Worm (Caenorhabditis elegans) whole organism, mixed stage, embryonic: ENCODE data around the gene mip-2.

ENCODE experiments used
- M03D4.4 ChIP-seq: sonication (generic microtip); optimal IDR thresholded peaks from 2 replicates; lab custom pipeline; 2017; ENCODE audit warnings: mild to moderate bottlenecking, missing genetic modification characterization, missing compliant biosample characterization
- bed-3 ChIP-seq: fragments of 200-800 bp; sonication (Bioruptor generic); optimal IDR thresholded peaks from 3 replicates; lab custom pipeline; 2018; ENCODE audit warnings: mild to moderate bottlenecking, missing genetic modification characterization, moderate library complexity, missing compliant biosample characterization
- ceh-39 ChIP-seq: fragments of 150-350 bp; optimal IDR thresholded peaks from 2 replicates; lab custom pipeline; 2014; ENCODE audit warnings: missing biosample characterization, missing genetic modification characterization
- ceh-43 ChIP-seq: fragments of 200-800 bp; sonication (Bioruptor generic); optimal IDR thresholded peaks from 2 replicates; lab custom pipeline; 2018; ENCODE audit warnings: mild to moderate bottlenecking, missing genetic modification characterization, moderate library complexity, missing compliant biosample characterization
- ceh-83 ChIP-seq: fragments of 200-800 bp; sonication (Bioruptor generic); optimal IDR thresholded peaks from 2 replicates; lab custom pipeline; 2018; ENCODE audit warnings: mild to moderate bottlenecking, missing genetic modification characterization, missing compliant biosample characterization
- ces-1 ChIP-seq: fragments of 150-350 bp; optimal IDR thresholded peaks from 2 replicates; lab custom pipeline; 2014; ENCODE audit warnings: missing biosample characterization, missing genetic modification reagents, missing genetic modification characterization
- drap-1 ChIP-seq: fragments of 200-800 bp; sonication (Bioruptor generic); optimal IDR thresholded peaks from 3 replicates; lab custom pipeline; 2018; ENCODE audit warnings: mild to moderate bottlenecking, missing genetic modification characterization, missing compliant biosample characterization
- elt-1 ChIP-seq: sonication (generic microtip); optimal IDR thresholded peaks from 2 replicates; lab custom pipeline; 2017; ENCODE audit warnings: missing genetic modification characterization, mild to moderate bottlenecking, missing compliant biosample characterization, antibody characterized with exemption, moderate library complexity, borderline replicate concordance; ENCODE audit not compliant: insufficient read depth
- elt-3 ChIP-seq: fragments of 150-350 bp; optimal IDR thresholded peaks from 2 replicates; lab custom pipeline; 2014; ENCODE audit warnings: missing biosample characterization, missing genetic modification characterization
- ham-2 ChIP-seq: fragments of 200-800 bp; sonication (Bioruptor generic); optimal IDR thresholded peaks from 2 replicates; lab custom pipeline; 2018; ENCODE audit warnings: mild to moderate bottlenecking, missing genetic modification characterization, missing compliant biosample characterization
- hlh-1 ChIP-seq: fragments of 150-350 bp; optimal IDR thresholded peaks from 2 replicates; lab custom pipeline; 2014; ENCODE audit warnings: missing biosample characterization, missing genetic modification reagents, missing genetic modification characterization
- lin-13 ChIP-seq: fragments of 150-350 bp; optimal IDR thresholded peaks from 2 replicates; lab custom pipeline; 2014; ENCODE audit warnings: missing biosample characterization, missing genetic modification characterization
- lin-32 ChIP-seq: fragments of 200-800 bp; sonication (Bioruptor generic); optimal IDR thresholded peaks from 2 replicates; lab custom pipeline; 2018; ENCODE audit warnings: mild to moderate bottlenecking, missing genetic modification characterization, missing compliant biosample characterization
- lsy-2 ChIP-seq: fragments of 150-350 bp; optimal IDR thresholded peaks from 2 replicates; lab custom pipeline; 2014; ENCODE audit warnings: missing biosample characterization, missing genetic modification characterization
- mab-5 ChIP-seq: fragments of 150-350 bp; optimal IDR thresholded peaks from 2 replicates; lab custom pipeline; 2014; ENCODE audit warnings: missing biosample characterization, missing genetic modification characterization
- mep-1 ChIP-seq: fragments of 150-350 bp; optimal IDR thresholded peaks from 2 replicates; lab custom pipeline; 2017; ENCODE audit warnings: missing biosample characterization, missing genetic modification reagents, missing genetic modification characterization, inconsistent platforms
- mls-2 ChIP-seq: sonication (generic microtip); optimal IDR thresholded peaks from 2 replicates; lab custom pipeline; 2016; ENCODE audit warnings: mild to moderate bottlenecking, missing genetic modification characterization, moderate library complexity, missing compliant biosample characterization
- nhr-12 ChIP-seq: fragments of 150-350 bp; optimal IDR thresholded peaks from 2 replicates; lab custom pipeline; 2014; ENCODE audit warnings: missing biosample characterization, missing genetic modification characterization
- nhr-2 ChIP-seq: fragments of 150-350 bp; optimal IDR thresholded peaks from 2 replicates; lab custom pipeline; 2014; ENCODE audit warnings: missing biosample characterization, missing genetic modification characterization
- nhr-237 ChIP-seq: fragments of 150-350 bp; optimal IDR thresholded peaks from 2 replicates; lab custom pipeline; 2014; ENCODE audit warnings: missing biosample characterization, missing genetic modification characterization
- nhr-28 ChIP-seq: fragments of 150-350 bp; optimal IDR thresholded peaks from 2 replicates; lab custom pipeline; 2014; ENCODE audit warnings: missing biosample characterization, missing genetic modification characterization
- nhr-76 ChIP-seq: sonication (generic microtip); optimal IDR thresholded peaks from 2 replicates; lab custom pipeline; 2017; ENCODE audit warnings: missing biosample characterization, missing genetic modification characterization
- pha-4 ChIP-seq: fragments of 150-350 bp; optimal IDR thresholded peaks from 2 replicates; lab custom pipeline; 2018; ENCODE audit warnings: missing biosample characterization, missing genetic modification reagents, missing genetic modification characterization
- sem-2 ChIP-seq: fragments of 200-800 bp; sonication (Bioruptor generic); optimal IDR thresholded peaks from 2 replicates; lab custom pipeline; 2018; ENCODE audit warnings: mild to moderate bottlenecking, missing genetic modification characterization, missing compliant biosample characterization
- snpc-4 ChIP-seq: fragments of 150-350 bp; optimal IDR thresholded peaks from 2 replicates; lab custom pipeline; 2014; ENCODE audit warnings: missing biosample characterization, missing genetic modification characterization
- sptf-1 ChIP-seq: sonication (generic microtip); optimal IDR thresholded peaks from 2 replicates; lab custom pipeline; 2017; ENCODE audit warnings: mild to moderate bottlenecking, missing genetic modification characterization, moderate library complexity, missing compliant biosample characterization
- tbx-8 ChIP-seq: fragments of 200-800 bp; sonication (Bioruptor generic); optimal IDR thresholded peaks from 2 replicates; lab custom pipeline; 2018; ENCODE audit warnings: mild to moderate bottlenecking, missing genetic modification characterization, moderate library complexity, missing compliant biosample characterization
- unc-120 ChIP-seq: sonication (generic microtip); optimal IDR thresholded peaks from 2 replicates; lab custom pipeline; 2017; ENCODE audit warnings: missing genetic modification characterization, missing compliant biosample characterization; ENCODE audit not compliant: poor library complexity, severe bottlenecking
- unc-39 ChIP-seq: fragments of 150-350 bp; optimal IDR thresholded peaks from 2 replicates; lab custom pipeline; 2014; ENCODE audit warnings: missing biosample characterization, missing genetic modification characterization
- unc-62 ChIP-seq: fragments of 150-350 bp; optimal IDR thresholded peaks from 2 replicates; lab custom pipeline; 2014; ENCODE audit warnings: missing biosample characterization, missing genetic modification reagents, missing genetic modification characterization
- zip-8 ChIP-seq: fragments of 150-350 bp; optimal IDR thresholded peaks from 2 replicates; lab custom pipeline; 2014; ENCODE audit warnings: missing biosample characterization, missing genetic modification characterization
- ztf-11 ChIP-seq: fragments of 150-350 bp; optimal IDR thresholded peaks from 2 replicates; lab custom pipeline; 2014; ENCODE audit warnings: missing biosample characterization, missing genetic modification characterization

Gene mip-2

ce11 chrV:13655202-13655764, 16.5 kb downstream of the mip-2 start:
- TF ChIP-seq lsy-2 (peak; percentile 33), unc-120 (peak; percentile 42), unc-62 (peak; percentile 73), ces-1 (GFP tag; lab: Kevin White, UChicago) (peak; percentile 82), ceh-43 (GFP tag; lab: Kevin White, UChicago) (peak; percentile 28), mls-2 (peak; percentile 42), nhr-28 (tag; lab: Kevin White, UChicago) (no peak), pha-4 (tag; lab: Kevin White, UChicago) (no peak), hlh-1 (tag; lab: Kevin White, UChicago) (no peak), snpc-4 (no peak), mep-1 (tag; lab: Kevin White, UChicago) (peak; percentile 69), M03D4.4 (tag; lab: Kevin White, UChicago) (peak; percentile 40), mab-5 (tag; lab: Kevin White, UChicago) (no peak)

ce11 chrV:13654394-13654792, 17.4 kb downstream of the mip-2 start:
- no peak for TF ChIP-seq sptf-1 (tag; lab: Kevin White, UChicago)
- no peak for TF ChIP-seq nhr-12 (tag; lab: Kevin White, UChicago)
- no peak for TF ChIP-seq elt-3 (tag; lab: Kevin White, UChicago)
- no peak for TF ChIP-seq ztf-11 (tag; lab: Kevin White, UChicago)
- TF ChIP-seq zip-8 (tag; lab: Kevin White, UChicago): no peak
- no peak for TF ChIP-seq hlh-1 (tag; lab: Kevin White, UChicago)
- TF ChIP-seq nhr-2 (tag; lab: Kevin White, UChicago): no peak
- no peak for TF ChIP-seq ceh-43 (GFP tag; lab: Kevin White, UChicago)
- TF ChIP-seq mab-5 (tag; lab: Kevin White, UChicago): no peak
- no peak for TF ChIP-seq ceh-83 (GFP tag; lab: Kevin White, UChicago)
- no peak for TF ChIP-seq lsy-2
- no peak for TF ChIP-seq nhr-76
- no peak for TF ChIP-seq snpc-4
- no peak for TF ChIP-seq elt-1 (tag; lab: Kevin White, UChicago)
- TF ChIP-seq mep-1 (tag; lab: Kevin White, UChicago): no peak
- no peak for TF ChIP-seq nhr-237
- no peak for TF ChIP-seq drap-1
- no peak for TF ChIP-seq nhr-28 (tag; lab: Kevin White, UChicago)
- no peak for TF ChIP-seq tbx-8 (GFP tag; lab: Kevin White, UChicago)
- TF ChIP-seq unc-39 (tag; lab: Kevin White, UChicago): no peak
- TF ChIP-seq, all 35 proteins: peak for 0

- no peak for TF ChIP-seq lin-32 (GFP tag; lab: Kevin White, UChicago)
- TF ChIP-seq ceh-43 (GFP tag; lab: Kevin White, UChicago): no peak
- no peak for TF ChIP-seq hlh-1 (tag; lab: Kevin White, UChicago)
- TF ChIP-seq tbx-8 (GFP tag; lab: Kevin White, UChicago): no peak
- TF ChIP-seq ham-2 (GFP tag; lab: Kevin White, UChicago): no peak
- no peak for TF ChIP-seq ceh-83 (GFP tag; lab: Kevin White, UChicago)
- TF ChIP-seq snpc-4: no peak
- no peak for TF ChIP-seq unc-62
- TF ChIP-seq nhr-76: no peak
- TF ChIP-seq nhr-237: no peak
- TF ChIP-seq bed-3 (GFP tag; lab: Kevin White, UChicago): no peak
- no peak for TF ChIP-seq mep-1 (tag; lab: Kevin White, UChicago)
- TF ChIP-seq mls-2: no peak
- no peak for TF ChIP-seq mab-5 (tag; lab: Kevin White, UChicago)
- TF ChIP-seq zip-8 (tag; lab: Kevin White, UChicago): no peak
- no peak for TF ChIP-seq nhr-2 (tag; lab: Kevin White, UChicago)
- TF ChIP-seq unc-39 (tag; lab: Kevin White, UChicago): no peak
Observed at ce11 chrV:13653713-13654393, 17.9 kb downstream of the mip-2 start, which contains the start of gene lpin-1. Gene lpin-1, minus strand, starts transcription at chrV:13654129.

ce11 chrV:13652322-13652721, 19.4 kb downstream of the mip-2 start:
- TF ChIP-seq mep-1 (tag; lab: Kevin White, UChicago): no peak
- no peak for TF ChIP-seq hlh-1 (tag; lab: Kevin White, UChicago)
- TF ChIP-seq unc-62: no peak
- TF ChIP-seq M03D4.4 (tag; lab: Kevin White, UChicago): no peak
- no peak for TF ChIP-seq nhr-76
- TF ChIP-seq ceh-39 (tag; lab: Kevin White, UChicago): no peak
- TF ChIP-seq nhr-28 (tag; lab: Kevin White, UChicago): no peak
- TF ChIP-seq elt-1 (tag; lab: Kevin White, UChicago): no peak
- no peak for TF ChIP-seq sem-2
- TF ChIP-seq bed-3 (GFP tag; lab: Kevin White, UChicago): no peak
- no peak for TF ChIP-seq lin-13 (tag; lab: Kevin White, UChicago)
